Worm (Caenorhabditis elegans): Measurements from ENCODE around the gene cpg-1.

DNA sequence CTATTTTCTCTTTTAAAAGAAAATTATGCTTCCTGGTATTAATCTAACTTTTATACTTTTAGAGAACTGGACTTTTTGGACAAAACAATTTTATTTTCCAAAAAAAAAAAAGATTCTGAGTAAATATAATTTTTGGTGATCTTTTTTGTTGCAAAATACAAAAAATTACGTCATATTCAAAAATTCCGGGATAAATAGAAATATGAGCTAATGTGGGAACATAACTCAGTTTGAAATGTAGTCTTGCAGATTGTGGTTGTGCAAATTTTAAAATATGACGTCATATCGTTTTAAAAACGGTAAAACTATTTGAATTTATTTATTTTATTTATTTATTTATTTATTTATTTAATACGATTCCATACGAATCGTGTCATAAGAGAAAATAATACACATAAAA lies 7.4 kb upstream of the cpg-1 start:
- no peak for TF ChIP-seq B0310.2 (tag; optimal IDR thresholded peaks at IDR 0.05)
- no peak for TF ChIP-seq ama-1 (optimal IDR thresholded peaks at IDR 0.05)
- TF ChIP-seq pes-1 (GFP tag; IDR thresholded peaks at IDR 0.05) = no peak
- no peak for TF ChIP-seq hnd-1 (tag; optimal IDR thresholded peaks at IDR 0.05)
- no peak for TF ChIP-seq scrt-1 (GFP tag; IDR thresholded peaks at IDR 0.05)
- no peak for TF ChIP-seq flt-1 (GFP tag; IDR thresholded peaks at IDR 0.05)
- TF ChIP-seq hmg-4 (GFP tag; optimal IDR thresholded peaks at IDR 0.05) = no peak
- no peak for TF ChIP-seq ets-7 (tag; optimal IDR thresholded peaks at IDR 0.05)
- no peak for TF ChIP-seq hmbx-1 (tag; optimal IDR thresholded peaks at IDR 0.05)
- no peak for TF ChIP-seq ceh-13 (GFP tag; optimal IDR thresholded peaks at IDR 0.05)
- no peak for TF ChIP-seq tbx-11 (GFP tag; IDR thresholded peaks at IDR 0.05)

All from whole organism, early embryonic.